Fruit fly (Drosophila melanogaster): ENCODE data around the gene MICU3.

MICU3 gene

DNA sequence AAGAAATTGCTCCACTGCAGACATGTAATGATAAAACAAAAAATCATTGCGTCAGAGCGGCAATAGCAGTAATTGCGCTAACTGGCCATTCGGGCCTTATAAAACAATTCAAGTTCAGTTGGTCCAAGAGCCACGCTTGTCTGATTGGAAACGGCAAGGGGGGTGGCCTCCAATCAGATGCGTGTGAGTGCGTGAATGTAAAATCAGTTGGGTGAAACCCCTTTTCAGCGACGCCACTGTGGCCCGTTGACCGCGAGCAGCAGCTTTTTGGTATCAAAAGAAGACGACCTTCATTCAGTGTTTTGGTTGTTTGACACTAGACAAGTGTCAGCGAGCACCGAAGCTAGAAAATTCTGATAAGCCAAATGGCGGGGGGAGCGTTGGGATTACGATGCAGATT is 55.2 kb downstream of the MICU3 start:
- no peak for TF ChIP-seq CG17801 (GFP tag; optimal IDR thresholded peaks at IDR 0.05; ENCODE audit: partially characterized antibody)

DNA sequence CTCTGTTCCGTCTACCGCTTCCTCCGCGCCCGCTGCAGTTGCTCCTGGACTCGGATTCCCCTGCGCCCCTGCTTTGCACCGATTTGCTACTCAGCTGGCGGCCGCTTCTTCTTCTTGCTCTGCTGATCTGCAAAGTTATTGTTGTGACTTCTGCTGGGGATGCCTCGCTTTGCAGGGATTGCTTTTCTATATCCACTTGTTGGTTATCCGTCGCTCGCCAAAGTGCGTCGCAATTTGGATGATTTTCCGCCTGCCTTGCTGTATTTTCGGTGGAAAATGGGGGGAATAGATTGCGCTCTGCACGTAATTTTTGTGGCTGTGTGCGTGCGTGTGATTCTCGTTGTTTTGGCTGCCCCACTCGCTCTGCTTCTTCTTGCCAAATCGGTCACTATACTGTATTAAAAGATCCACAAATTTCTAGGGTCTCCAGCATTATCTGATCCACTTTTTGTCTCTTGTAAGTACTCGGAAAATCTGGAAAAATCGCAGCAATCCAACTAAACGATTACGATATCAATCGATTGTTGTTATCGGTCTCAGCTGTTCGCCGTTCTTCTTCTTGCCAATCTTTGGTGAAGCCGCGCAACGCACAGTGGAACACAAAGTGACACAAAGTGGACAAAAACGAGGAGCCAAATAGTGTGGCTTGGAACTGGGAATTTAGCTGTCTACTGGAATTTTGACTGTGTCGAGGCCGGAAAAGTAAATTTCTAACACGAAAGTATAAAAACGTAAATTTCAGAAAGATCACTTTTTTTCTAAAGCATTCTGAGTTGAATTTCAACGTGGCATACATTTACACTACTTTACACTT is 56.0 kb downstream of the MICU3 start, which contains the start of gene ClpX:
TSS of gene ClpX (minus strand) at position 764 of the 814 bp plus-strand sequence.
- peak; percentile 54 for TF ChIP-seq CG17801 (GFP tag; optimal IDR thresholded peaks at IDR 0.05; ENCODE audit: partially characterized antibody)

All from ovary, adult (tissue).